Fruit fly (Drosophila melanogaster) whole organism, embryonic: ENCODE data around the gene Trs23.

Experiments
- Abd-B ChIP-seq: fragments of 200-800 bp; sonication (Bioruptor generic); optimal IDR thresholded peaks from 2 replicates; lab custom pipeline; 2018; ENCODE audit warnings: missing biosample characterization, mild to moderate bottlenecking, missing genetic modification characterization, moderate library complexity
- CG10543 ChIP-seq: fragments of 200-800 bp; sonication (Bioruptor generic); optimal IDR thresholded peaks from 3 replicates; lab custom pipeline; 2017; ENCODE audit warnings: missing biosample characterization, mild to moderate bottlenecking, missing genetic modification characterization, moderate library complexity
- CG11723 ChIP-seq: fragments of 200-800 bp; sonication (Bioruptor generic); optimal IDR thresholded peaks from 2 replicates; lab custom pipeline; 2017; ENCODE audit warnings: missing biosample characterization, mild to moderate bottlenecking, missing genetic modification characterization
- CG14860 ChIP-seq: fragments of 200-800 bp; sonication (Bioruptor generic); IDR thresholded peaks from 3 replicates; pipeline ENCODE4 v1.3.6; 2022; ENCODE audit warnings: missing biosample characterization, missing genetic modification characterization; ENCODE audit not compliant: partially characterized antibody
- CG14965 ChIP-seq: fragments of 200-800 bp; sonication (Bioruptor generic); optimal IDR thresholded peaks from 2 replicates; lab custom pipeline; 2016; ENCODE audit warnings: missing biosample characterization, missing genetic modification characterization, borderline replicate concordance
- CG1603 ChIP-seq: fragments of 200-800 bp; sonication (Bioruptor generic); optimal IDR thresholded peaks from 2 replicates; lab custom pipeline; 2019; ENCODE audit warnings: missing biosample characterization, mild to moderate bottlenecking, missing genetic modification characterization, moderate library complexity
- CG1647 ChIP-seq: fragments of 200-800 bp; sonication (Bioruptor generic); optimal IDR thresholded peaks from 3 replicates; lab custom pipeline; 2016; ENCODE audit warnings: missing biosample characterization, missing genetic modification characterization
- CG17912 ChIP-seq: fragments of 200-800 bp; sonication (Bioruptor generic); optimal IDR thresholded peaks from 2 replicates; lab custom pipeline; 2018; ENCODE audit warnings: missing biosample characterization, mild to moderate bottlenecking, missing genetic modification characterization
- CG2199 ChIP-seq: fragments of 200-800 bp; sonication (Bioruptor generic); IDR thresholded peaks from 3 replicates; pipeline ENCODE4 v1.3.6; 2022; ENCODE audit warnings: missing biosample characterization, missing genetic modification characterization
- CG31224 ChIP-seq: fragments of 200-800 bp; sonication (Bioruptor generic); IDR thresholded peaks from 2 replicates; pipeline ENCODE4 v1.3.6; 2022; ENCODE audit warnings: missing biosample characterization, missing genetic modification characterization
- CG6175 ChIP-seq: fragments of 200-800 bp; sonication (Bioruptor generic); IDR thresholded peaks from 3 replicates; pipeline ENCODE4 v1.3.6; 2022; ENCODE audit warnings: missing biosample characterization, missing genetic modification characterization
- CG6683 ChIP-seq: fragments of 200-800 bp; sonication (Bioruptor generic); optimal IDR thresholded peaks from 2 replicates; lab custom pipeline; 2017; ENCODE audit warnings: missing biosample characterization, mild to moderate bottlenecking, missing genetic modification characterization, missing genetic modification reagents
- CG8765 ChIP-seq: fragments of 200-800 bp; sonication (Bioruptor generic); IDR thresholded peaks from 2 replicates; pipeline ENCODE4 v1.3.6; 2022; ENCODE audit warnings: missing biosample characterization, missing genetic modification characterization
- D19B ChIP-seq: fragments of 200-800 bp; sonication (Bioruptor generic); optimal IDR thresholded peaks from 2 replicates; lab custom pipeline; 2017; ENCODE audit warnings: missing biosample characterization, mild to moderate bottlenecking, missing genetic modification characterization
- Dad ChIP-seq: fragments of 200-800 bp; sonication (Bioruptor generic); optimal IDR thresholded peaks from 3 replicates; lab custom pipeline; 2016; ENCODE audit warnings: missing biosample characterization, missing genetic modification characterization
- Doc3 ChIP-seq: fragments of 200-800 bp; sonication (Bioruptor generic); IDR thresholded peaks from 3 replicates; pipeline ENCODE4 v1.3.6; 2022; ENCODE audit warnings: missing biosample characterization, missing genetic modification characterization; ENCODE audit not compliant: partially characterized antibody
- E2f1 ChIP-seq: fragments of 200-800 bp; sonication (Bioruptor generic); IDR thresholded peaks from 2 replicates; pipeline ENCODE4 v1.3.6; 2022; ENCODE audit warnings: missing biosample characterization, missing genetic modification characterization
- E2f2 ChIP-seq: fragments of 200-800 bp; sonication (Bioruptor generic); IDR thresholded peaks from 2 replicates; pipeline ENCODE4 v1.3.6; 2022; ENCODE audit warnings: missing biosample characterization, missing genetic modification characterization
- Elba2 ChIP-seq: fragments of 200-800 bp; sonication (Bioruptor generic); optimal IDR thresholded peaks from 3 replicates; lab custom pipeline; 2016; ENCODE audit warnings: missing biosample characterization, missing genetic modification characterization
- Ets65A ChIP-seq: fragments of 200-800 bp; sonication (Bioruptor generic); peaks from one replicate; lab custom pipeline; 2016; ENCODE audit warnings: missing biosample characterization, missing genetic modification characterization
- Ets97D ChIP-seq: fragments of 200-800 bp; sonication (Bioruptor generic); optimal IDR thresholded peaks from 3 replicates; lab custom pipeline; 2016; ENCODE audit warnings: missing biosample characterization, missing genetic modification characterization
- Gug ChIP-seq: fragments of 200-800 bp; sonication (Bioruptor generic); IDR thresholded peaks from 4 replicates; pipeline ENCODE4 v1.3.6; 2022; ENCODE audit warnings: missing biosample characterization, missing genetic modification characterization
- HHEX ChIP-seq: fragments of 200-800 bp; sonication (Bioruptor generic); optimal IDR thresholded peaks from 3 replicates; lab custom pipeline; 2017; ENCODE audit warnings: missing biosample characterization, mild to moderate bottlenecking, missing genetic modification characterization, missing genetic modification reagents
- Hmr ChIP-seq: fragments of 200-800 bp; sonication (Bioruptor generic); optimal IDR thresholded peaks from 3 replicates; lab custom pipeline; 2017; ENCODE audit warnings: mild to moderate bottlenecking, missing biosample characterization, missing genetic modification reagents, missing genetic modification characterization
- MBD-R2 ChIP-seq: fragments of 200-800 bp; sonication (Bioruptor generic); IDR thresholded peaks from 2 replicates; pipeline ENCODE4 v1.3.6; 2022; ENCODE audit warnings: missing biosample characterization, missing genetic modification characterization
- NC2β ChIP-seq: fragments of 200-800 bp; sonication (Bioruptor generic); optimal IDR thresholded peaks from 2 replicates; lab custom pipeline; 2016; ENCODE audit warnings: missing biosample characterization, missing genetic modification characterization
- Opbp ChIP-seq: fragments of 200-800 bp; sonication (Bioruptor generic); IDR thresholded peaks from 3 replicates; pipeline ENCODE4 v1.3.6; 2022; ENCODE audit warnings: missing biosample characterization, missing genetic modification characterization; ENCODE audit not compliant: partially characterized antibody
- Pdp1 ChIP-seq, 2 experiments: fragments of 200-800 bp; sonication (Bioruptor generic); optimal IDR thresholded peaks; 3 replicates each; lab custom pipeline; 2016; ENCODE audit warnings: missing biosample characterization in 2 of 2, missing genetic modification characterization in 2 of 2, mild to moderate bottlenecking in 1 of 2, moderate library complexity in 1 of 2
- Ravus ChIP-seq: fragments of 200-800 bp; sonication (Bioruptor generic); IDR thresholded peaks from 2 replicates; pipeline ENCODE4 v1.3.6; 2022; ENCODE audit warnings: missing biosample characterization, missing genetic modification characterization
- Ssrp ChIP-seq: fragments of 200-800 bp; sonication (Bioruptor generic); optimal IDR thresholded peaks from 2 replicates; lab custom pipeline; 2018; ENCODE audit warnings: missing biosample characterization, mild to moderate bottlenecking, missing genetic modification characterization, moderate library complexity
- Trl ChIP-seq, 3 experiments: fragments of >200 bp in 2 of 3; fragments of 200-800 bp in 1 of 3; sonication (Bioruptor generic) in 1 of 3; optimal IDR thresholded peaks; 2 replicates in 1 of 3; 3 replicates in 2 of 3; lab custom pipeline; 2016 to 2017; ENCODE audit warnings: missing biosample characterization in 1 of 3, missing genetic modification characterization in 1 of 3
- bigmax ChIP-seq: fragments of 200-800 bp; sonication (Bioruptor generic); optimal IDR thresholded peaks from 2 replicates; lab custom pipeline; 2018; ENCODE audit warnings: missing biosample characterization, mild to moderate bottlenecking, missing genetic modification characterization
- cato ChIP-seq: fragments of 200-800 bp; sonication (Bioruptor generic); optimal IDR thresholded peaks from 2 replicates; lab custom pipeline; 2016; ENCODE audit warnings: missing biosample characterization, missing genetic modification characterization, borderline replicate concordance
- danr ChIP-seq: fragments of 200-800 bp; sonication (Bioruptor generic); IDR thresholded peaks from 2 replicates; pipeline ENCODE4 v1.3.6; 2022; ENCODE audit warnings: missing biosample characterization, missing genetic modification characterization
- grau ChIP-seq: fragments of 200-800 bp; optimal IDR thresholded peaks from 3 replicates; lab custom pipeline; 2019; ENCODE audit warnings: missing biosample characterization, mild to moderate bottlenecking, missing genetic modification characterization, moderate library complexity
- gsb ChIP-seq: fragments of 200-800 bp; sonication (Bioruptor generic); IDR thresholded peaks from 2 replicates; pipeline ENCODE4 v1.3.6; 2022; ENCODE audit warnings: missing biosample characterization, missing genetic modification characterization
- kay ChIP-seq: fragments of 200-800 bp; sonication (Bioruptor generic); optimal IDR thresholded peaks from 2 replicates; lab custom pipeline; 2016; ENCODE audit warnings: missing biosample characterization, missing genetic modification characterization
- lov ChIP-seq, 2 experiments: fragments of 200-800 bp in 1 of 2; fragments of >200 bp in 1 of 2; sonication (Bioruptor generic) in 1 of 2; IDR thresholded peaks in 1 of 2; optimal IDR thresholded peaks in 1 of 2; 2 replicates in 1 of 2; 3 replicates in 1 of 2; pipeline versions ENCODE4 v1.3.6 to Lab custom; 2017 to 2022; ENCODE audit warnings: missing biosample characterization in 1 of 2, missing genetic modification characterization in 1 of 2
- mirr ChIP-seq: fragments of 200-800 bp; sonication (Bioruptor generic); optimal IDR thresholded peaks from 3 replicates; lab custom pipeline; 2018; ENCODE audit warnings: missing biosample characterization, mild to moderate bottlenecking, missing genetic modification characterization
- mld ChIP-seq: fragments of 200-800 bp; sonication (Bioruptor generic); IDR thresholded peaks from 3 replicates; pipeline ENCODE4 v1.3.6; 2022; ENCODE audit warnings: missing biosample characterization, missing genetic modification characterization; ENCODE audit not compliant: partially characterized antibody
- nom ChIP-seq: fragments of 200-800 bp; sonication (Bioruptor generic); optimal IDR thresholded peaks from 2 replicates; lab custom pipeline; 2017; ENCODE audit warnings: missing biosample characterization, missing genetic modification characterization, mild to moderate bottlenecking, moderate library complexity, missing genetic modification reagents
- oc ChIP-seq: fragments of 200-800 bp; sonication (Bioruptor generic); optimal IDR thresholded peaks from 2 replicates; lab custom pipeline; 2018; ENCODE audit warnings: missing biosample characterization, mild to moderate bottlenecking, missing genetic modification characterization, moderate library complexity
- sd ChIP-seq: fragments of 200-800 bp; sonication (Bioruptor generic); optimal IDR thresholded peaks from 3 replicates; lab custom pipeline; 2018; ENCODE audit warnings: missing biosample characterization, mild to moderate bottlenecking, missing genetic modification characterization, moderate library complexity
- sqz ChIP-seq: fragments of 200-800 bp; sonication (Bioruptor generic); optimal IDR thresholded peaks from 3 replicates; lab custom pipeline; 2018; ENCODE audit warnings: missing biosample characterization, mild to moderate bottlenecking, missing genetic modification characterization
- stwl ChIP-seq: fragments of 200-800 bp; sonication (Bioruptor generic); optimal IDR thresholded peaks from 3 replicates; lab custom pipeline; 2018; ENCODE audit warnings: missing biosample characterization, mild to moderate bottlenecking, missing genetic modification characterization, moderate library complexity
- tap ChIP-seq: fragments of 200-800 bp; optimal IDR thresholded peaks from 3 replicates; lab custom pipeline; 2019; ENCODE audit warnings: missing biosample characterization, mild to moderate bottlenecking, missing genetic modification characterization, moderate library complexity
- tin ChIP-seq: fragments of 200-800 bp; sonication (Bioruptor generic); optimal IDR thresholded peaks from 3 replicates; lab custom pipeline; 2016; ENCODE audit warnings: missing biosample characterization, missing genetic modification characterization
- toy ChIP-seq: fragments of 200-800 bp; sonication (Bioruptor generic); IDR thresholded peaks from 2 replicates; pipeline ENCODE4 v1.3.6; 2022; ENCODE audit warnings: missing biosample characterization, missing genetic modification characterization
- z ChIP-seq: fragments of 200-800 bp; sonication (Bioruptor generic); IDR thresholded peaks from 3 replicates; pipeline ENCODE4 v1.3.6; 2022; ENCODE audit warnings: missing biosample characterization, missing genetic modification characterization

The Trs23 gene

DNA sequence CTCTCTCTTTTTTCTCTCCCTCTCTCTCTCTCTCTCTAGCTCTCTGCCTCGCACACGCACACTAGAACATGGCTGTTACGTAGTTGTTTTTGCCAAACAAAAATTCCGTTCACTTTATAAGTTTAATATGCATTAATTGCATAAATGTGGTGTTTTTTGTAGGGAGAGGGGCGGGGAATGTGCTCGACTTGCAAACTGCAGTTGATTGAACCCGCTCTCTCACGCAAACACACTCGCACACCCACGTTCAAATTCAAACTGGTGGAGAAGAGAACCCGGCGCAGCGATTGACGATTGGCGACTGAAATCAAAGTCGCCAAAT, 23.0 kb downstream of the Trs23 start:
- TF ChIP-seq nom, result peak; percentile 38
- TF ChIP-seq HHEX (GFP tag; lab: Kevin White, UChicago), result no peak
- peak in 1 of 2 experiments; percentile 87 for TF ChIP-seq Pdp1 (GFP tag; optimal IDR thresholded peaks at IDR 0.05; lab: Kevin White, UChicago)
- TF ChIP-seq CG8765 (GFP tag; lab: Robert Waterston, UW), result no peak
- TF ChIP-seq CG17912 (GFP tag; lab: Kevin White, UChicago), result no peak
- peak; percentile 38 for TF ChIP-seq CG10543 (GFP tag; lab: Kevin White, UChicago)
- TF ChIP-seq z (GFP tag; lab: Robert Waterston, UW), result peak; percentile 57; the same call in 1 of the 3 replicates
- TF ChIP-seq sd (tag; lab: Kevin White, UChicago), result peak; percentile 32
- TF ChIP-seq Gug, result no peak
- no peak for TF ChIP-seq NC2β (GFP tag; lab: Kevin White, UChicago)
- TF ChIP-seq Opbp (GFP tag; lab: Robert Waterston, UW), result no peak
- TF ChIP-seq E2f2 (GFP tag; lab: Robert Waterston, UW), result no peak
- TF ChIP-seq Trl (optimal IDR thresholded peaks at IDR 0.05; lab: Kevin White, UChicago), result peak; percentile 77 to 94
- no peak for TF ChIP-seq Trl (GFP tag; optimal IDR thresholded peaks at IDR 0.05; lab: Kevin White, UChicago)

DNA sequence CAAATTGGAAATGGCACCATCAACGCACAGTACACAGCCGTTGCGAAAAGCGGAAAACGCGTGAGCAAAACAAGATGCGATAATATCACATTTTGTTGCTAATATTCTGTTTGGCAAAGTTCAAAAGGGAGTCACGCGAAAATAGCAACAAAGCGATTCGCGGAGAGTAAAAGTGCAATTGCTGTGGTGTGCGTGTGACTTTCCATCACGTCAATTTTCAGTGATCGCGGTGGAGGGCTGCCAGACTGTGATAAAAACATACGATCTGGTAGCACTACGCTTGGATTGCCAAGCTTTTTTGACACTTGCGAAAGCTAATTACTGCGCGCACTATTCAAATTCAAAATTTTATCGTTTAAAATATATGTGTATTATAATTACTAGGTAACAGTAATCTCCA, 23.4 kb downstream of the Trs23 start, which contains the start of gene Hnf4:
Hnf4 (minus strand) TSS at position 199 of the 400 bp plus-strand sequence.
- TF ChIP-seq CG1603 (tag; lab: Kevin White, UChicago), result peak; percentile 40
- no peak for TF ChIP-seq CG17912 (GFP tag; lab: Kevin White, UChicago)
- no peak for TF ChIP-seq tap (tag; lab: Kevin White, UChicago)
- TF ChIP-seq CG14965, result no peak
- TF ChIP-seq Ets97D (GFP tag; lab: Kevin White, UChicago), result peak; percentile 12
- no peak for TF ChIP-seq lov (optimal IDR thresholded peaks at IDR 0.05; lab: Kevin White, UChicago)
- no peak for TF ChIP-seq lov (GFP tag; IDR thresholded peaks at IDR 0.05; lab: Robert Waterston, UW)
- no peak for TF ChIP-seq tin (GFP tag; lab: Kevin White, UChicago)
- TF ChIP-seq CG14860 (GFP tag; lab: Robert Waterston, UW), result no peak
- TF ChIP-seq Abd-B (GFP tag; lab: Kevin White, UChicago), result peak; percentile 5
- no peak for TF ChIP-seq Ravus (GFP tag; lab: Robert Waterston, UW)
- peak; percentile 37 for TF ChIP-seq MBD-R2 (GFP tag; lab: Robert Waterston, UW)
- no peak for TF ChIP-seq Dad (GFP tag; lab: Kevin White, UChicago)
- no peak for TF ChIP-seq grau (tag; lab: Kevin White, UChicago)
- no peak for TF ChIP-seq oc (tag; lab: Kevin White, UChicago)
- no peak for TF ChIP-seq CG6683 (GFP tag; lab: Kevin White, UChicago)
- TF ChIP-seq mld, result no peak
- no peak for TF ChIP-seq bigmax (GFP tag; lab: Kevin White, UChicago)
- no peak for TF ChIP-seq CG6175 (GFP tag; lab: Robert Waterston, UW)
- no peak for TF ChIP-seq sqz (GFP tag; lab: Kevin White, UChicago)
- TF ChIP-seq D19B (GFP tag; lab: Kevin White, UChicago), result no peak
- TF ChIP-seq mirr (GFP tag; lab: Kevin White, UChicago), result no peak
- no peak for TF ChIP-seq Doc3
- peak; percentile 19 for TF ChIP-seq stwl
- TF ChIP-seq kay (GFP tag; lab: Kevin White, UChicago), result no peak
- no peak for TF ChIP-seq CG2199
- TF ChIP-seq danr (GFP tag; lab: Robert Waterston, UW), result no peak
- no peak for TF ChIP-seq gsb
- no peak for TF ChIP-seq toy (GFP tag; lab: Robert Waterston, UW)
- peak; percentile 18 for TF ChIP-seq Hmr (GFP tag; lab: Kevin White, UChicago)
- TF ChIP-seq cato (GFP tag; lab: Kevin White, UChicago), result no peak
- TF ChIP-seq Ssrp (tag; lab: Kevin White, UChicago), result no peak
- no peak for TF ChIP-seq E2f1 (GFP tag; lab: Robert Waterston, UW)
- TF ChIP-seq Elba2 (GFP tag; lab: Kevin White, UChicago), result no peak
- no peak for TF ChIP-seq CG31224 (GFP tag; lab: Robert Waterston, UW)
- no peak for TF ChIP-seq CG11723 (GFP tag; lab: Kevin White, UChicago)
- no peak for TF ChIP-seq CG1647
- TF ChIP-seq Ets65A (GFP tag; lab: Kevin White, UChicago), result no peak
